Worm (Caenorhabditis elegans): Measurements from ENCODE around the gene unc-70.

The unc-70 gene

ce11 chrV:6880623-6881022, 515 bp upstream of the unc-70 start (continued):
- TF ChIP-seq ets-5 (GFP tag; IDR thresholded peaks at IDR 0.05): no peak
- no peak for TF ChIP-seq nhr-77 (tag; optimal IDR thresholded peaks at IDR 0.05)
- peak; percentile 35 for TF ChIP-seq tbx-2 (tag; optimal IDR thresholded peaks at IDR 0.05)
- TF ChIP-seq tlp-1 (tag; optimal IDR thresholded peaks at IDR 0.05): no peak
- peak; percentile 36 for TF ChIP-seq nhr-47 (tag; optimal IDR thresholded peaks at IDR 0.05)

ce11 chrV:6881735-6882134, 597 bp downstream of the unc-70 start:
- no peak for TF ChIP-seq unc-62 (GFP tag; optimal IDR thresholded peaks at IDR 0.05)
- no peak for TF ChIP-seq snpc-4 (tag; optimal IDR thresholded peaks at IDR 0.05)
- peak; percentile 44 for TF ChIP-seq elt-2 (tag; optimal IDR thresholded peaks at IDR 0.05)

- no peak for TF ChIP-seq C04F5.9 (tag; optimal IDR thresholded peaks at IDR 0.05)
- no peak for TF ChIP-seq rnt-1 (tag; optimal IDR thresholded peaks at IDR 0.05)
- no peak for TF ChIP-seq ces-1 (GFP tag; optimal IDR thresholded peaks at IDR 0.05)
- TF ChIP-seq nhr-77 (tag; optimal IDR thresholded peaks at IDR 0.05): no peak
- TF ChIP-seq lin-14 (GFP tag; optimal IDR thresholded peaks at IDR 0.05): peak; percentile 54
- TF ChIP-seq ama-1 (optimal IDR thresholded peaks at IDR 0.05): no peak
These were observed 1.4 kb downstream of the unc-70 start for ce11 chrV:6882452-6882939.

ce11 chrV:6885070-6885469, 3.9 kb downstream of the unc-70 start:
- TF ChIP-seq efl-1 (optimal IDR thresholded peaks at IDR 0.05) (no peak), efl-1 (GFP tag; optimal IDR thresholded peaks at IDR 0.05 in 1 of 2) (no peak), Y116A8C.19 (tag; optimal IDR thresholded peaks at IDR 0.05; ENCODE audit: borderline replicate concordance) (no peak), alr-1 (tag; optimal IDR thresholded peaks at IDR 0.05; ENCODE audit: borderline replicate concordance) (no peak), nhr-85 (tag) (no peak), mdl-1 (tag; optimal IDR thresholded peaks at IDR 0.05) (no peak), aha-1 (tag; optimal IDR thresholded peaks at IDR 0.05) (no peak), tlp-1 (tag; optimal IDR thresholded peaks at IDR 0.05) (no peak), hlh-4 (tag; optimal IDR thresholded peaks at IDR 0.05) (no peak), ceh-88 (GFP tag; IDR thresholded peaks at IDR 0.05) (no peak)

ce11 chrV:6888828-6889227, 7.7 kb downstream of the unc-70 start:
- TF ChIP-seq lin-14 (GFP tag; optimal IDR thresholded peaks at IDR 0.05) (peak; percentile 55), nhr-20 (tag; optimal IDR thresholded peaks at IDR 0.05) (peak; percentile 60), sptf-1 (tag; optimal IDR thresholded peaks at IDR 0.05) (no peak), aha-1 (tag; optimal IDR thresholded peaks at IDR 0.05) (no peak), fkh-10 (GFP tag; optimal IDR thresholded peaks at IDR 0.05) (no peak), mef-2 (tag; optimal IDR thresholded peaks at IDR 0.05) (no peak), sox-4 (tag; optimal IDR thresholded peaks at IDR 0.05) (peak; percentile 10), Y116A8C.19 (tag; optimal IDR thresholded peaks at IDR 0.05; ENCODE audit: borderline replicate concordance) (no peak), unc-30 (tag; optimal IDR thresholded peaks at IDR 0.05) (no peak), ceh-90 (tag; optimal IDR thresholded peaks at IDR 0.05) (no peak), dsc-1 (tag; optimal IDR thresholded peaks at IDR 0.05) (peak; percentile 49), isw-1 (GFP tag; IDR thresholded peaks at IDR 0.05) (no peak), ama-1 (optimal IDR thresholded peaks at IDR 0.05) (no peak), egl-13 (tag; optimal IDR thresholded peaks at IDR 0.05) (no peak), skn-1 (tag; optimal IDR thresholded peaks at IDR 0.05) (peak; percentile 3), ceh-8 (GFP tag; optimal IDR thresholded peaks at IDR 0.05) (no peak), egl-27 (tag; optimal IDR thresholded peaks at IDR 0.05) (no peak), zip-4 (GFP tag; optimal IDR thresholded peaks at IDR 0.05) (no peak), C16A3.4 (tag; optimal IDR thresholded peaks at IDR 0.05) (peak; percentile 39), dpl-1 (GFP tag; optimal IDR thresholded peaks at IDR 0.05) (peak in 1 of 3 experiments; percentile 23), lin-15B (tag; optimal IDR thresholded peaks at IDR 0.05) (no peak), hlh-17 (GFP tag; optimal IDR thresholded peaks at IDR 0.05; ENCODE audit: borderline replicate concordance) (no peak), pax-3 (tag; optimal IDR thresholded peaks at IDR 0.05) (no peak), fkh-4 (tag; optimal IDR thresholded peaks at IDR 0.05; ENCODE audit: borderline replicate concordance) (no peak), nhr-237 (tag; optimal IDR thresholded peaks at IDR 0.05) (no peak), nhr-76 (tag; optimal IDR thresholded peaks at IDR 0.05) (no peak), ceh-82 (tag; optimal IDR thresholded peaks at IDR 0.05) (peak in 2 of 3 experiments; percentile 9 to 33), alr-1 (tag; optimal IDR thresholded peaks at IDR 0.05; ENCODE audit: borderline replicate concordance) (no peak), swsn-7 (tag; optimal IDR thresholded peaks at IDR 0.05) (peak; percentile 51)

Data from whole organism, L1 larva.